Fruit fly (Drosophila melanogaster): Measurements from ENCODE around the gene nsl1.

nsl1 gene

DNA sequence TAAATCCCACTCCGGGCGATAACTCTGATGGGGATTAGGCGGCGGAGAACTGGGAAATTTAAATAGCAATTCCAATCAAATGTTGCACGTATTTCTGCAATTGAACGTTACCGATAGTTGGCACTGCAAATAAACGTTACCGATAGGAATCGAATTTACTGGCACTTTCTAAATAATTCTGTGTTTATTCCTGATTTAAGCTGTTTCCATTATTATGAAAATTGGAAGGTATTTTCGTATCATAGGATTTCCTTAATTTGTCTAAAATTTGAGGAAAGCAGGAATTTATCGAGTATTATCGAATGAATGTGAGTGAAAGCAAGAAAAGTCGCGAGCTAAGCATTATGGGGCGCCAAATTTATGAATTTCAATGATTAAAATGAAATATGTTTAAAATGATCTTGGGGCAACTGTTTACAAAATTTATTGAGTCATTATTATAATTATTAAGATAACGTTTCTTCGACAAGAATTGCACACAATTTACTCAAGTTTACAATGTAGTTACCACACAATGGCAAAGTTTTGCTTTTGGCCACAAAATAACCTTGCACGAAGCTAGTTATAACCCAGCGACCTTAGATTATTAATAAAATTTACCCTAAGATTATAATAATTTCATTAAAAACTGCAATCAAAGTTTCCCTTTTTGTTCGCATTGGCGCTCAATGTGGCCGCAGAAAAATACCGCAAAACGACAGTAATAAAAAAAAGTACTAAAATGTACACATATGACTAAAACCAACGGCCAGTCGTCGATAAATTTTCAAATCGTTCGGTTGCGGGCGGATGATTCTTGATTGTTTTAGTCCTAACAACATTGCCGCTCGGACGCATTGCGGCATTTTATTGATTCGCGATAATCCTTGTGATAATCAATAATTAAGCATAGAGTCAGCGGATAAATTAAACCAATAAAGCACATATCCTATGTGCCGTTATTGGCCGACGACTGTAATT is 10.2 kb downstream of the nsl1 start, which contains the start of gene alpha-Man-IIb (continued):
- no peak for TF ChIP-seq CG10959 (GFP tag; IDR thresholded peaks at IDR 0.05)
- TF ChIP-seq CG18764 (GFP tag; optimal IDR thresholded peaks at IDR 0.05): no peak
- no peak for TF ChIP-seq CG43689 (GFP tag; IDR thresholded peaks at IDR 0.05)
- TF ChIP-seq cas (GFP tag; IDR thresholded peaks at IDR 0.05): no peak
- peak; percentile 25 for TF ChIP-seq CG17385 (GFP tag; optimal IDR thresholded peaks at IDR 0.05)
- peak; percentile 5 for TF ChIP-seq CG10209 (GFP tag; optimal IDR thresholded peaks at IDR 0.05)
- TF ChIP-seq fru (optimal IDR thresholded peaks at IDR 0.05): no peak
- TF ChIP-seq Dfd (GFP tag; optimal IDR thresholded peaks at IDR 0.05): no peak
- no peak for TF ChIP-seq sim (GFP tag; IDR thresholded peaks at IDR 0.05)
- TF ChIP-seq CG10462 (GFP tag; optimal IDR thresholded peaks at IDR 0.05): no peak
- TF ChIP-seq CG8089 (GFP tag; optimal IDR thresholded peaks at IDR 0.05): no peak
- TF ChIP-seq CG2678 (tag; optimal IDR thresholded peaks at IDR 0.05): no peak
- TF ChIP-seq CG8290 (GFP tag; optimal IDR thresholded peaks at IDR 0.05): no peak
- no peak for TF ChIP-seq CG8290 (tag; optimal IDR thresholded peaks at IDR 0.05)
- no peak for TF ChIP-seq repo (GFP tag; optimal IDR thresholded peaks at IDR 0.05)
- TF ChIP-seq H2.0 (GFP tag; IDR thresholded peaks at IDR 0.05): no peak
- peak; percentile 40 for TF ChIP-seq Max (GFP tag; optimal IDR thresholded peaks at IDR 0.05)
- no peak for TF ChIP-seq CG3847 (GFP tag; IDR thresholded peaks at IDR 0.05)
- no peak for TF ChIP-seq CG10274 (GFP tag; optimal IDR thresholded peaks at IDR 0.05)
- peak; percentile 56 for TF ChIP-seq CG8924 (tag; optimal IDR thresholded peaks at IDR 0.05)
- peak; percentile 60 for TF ChIP-seq Deaf1 (tag; optimal IDR thresholded peaks at IDR 0.05)
- TF ChIP-seq Dbx (GFP tag; IDR thresholded peaks at IDR 0.05): peak; percentile 46; the same call in 1 of the 3 replicates
- no peak for TF ChIP-seq Kr (GFP tag; optimal IDR thresholded peaks at IDR 0.05)
- TF ChIP-seq D (optimal IDR thresholded peaks at IDR 0.05): no peak
- no peak for TF ChIP-seq D (GFP tag; optimal IDR thresholded peaks at IDR 0.05)
- no peak for TF ChIP-seq odd (GFP tag; optimal IDR thresholded peaks at IDR 0.05)
- TF ChIP-seq HmgZ (tag; optimal IDR thresholded peaks at IDR 0.05): peak; percentile 65
- no peak for TF ChIP-seq sisA (GFP tag; IDR thresholded peaks at IDR 0.05)
- TF ChIP-seq ci (GFP tag; IDR thresholded peaks at IDR 0.05): no peak; the same call in 1 of the 3 replicates
- no peak for TF ChIP-seq CG31224 (GFP tag; IDR thresholded peaks at IDR 0.05)
- peak; percentile 74; the same call in 2 of the 3 replicates for TF ChIP-seq CG2199 (GFP tag; IDR thresholded peaks at IDR 0.05)
- no peak for TF ChIP-seq ro (GFP tag; IDR thresholded peaks at IDR 0.05)
- no peak for TF ChIP-seq CG7839 (tag; optimal IDR thresholded peaks at IDR 0.05)
- TF ChIP-seq Atf3 (GFP tag; optimal IDR thresholded peaks at IDR 0.05): no peak
- TF ChIP-seq amos (GFP tag; IDR thresholded peaks at IDR 0.05; ENCODE audit: partially characterized antibody): peak; percentile 71
- no peak for TF ChIP-seq jigr1 (GFP tag; IDR thresholded peaks at IDR 0.05)
- peak; percentile 9 for TF ChIP-seq mirr (GFP tag; optimal IDR thresholded peaks at IDR 0.05)
- no peak for TF ChIP-seq usp (GFP tag; optimal IDR thresholded peaks at IDR 0.05)
- TF ChIP-seq CG6254 (GFP tag; optimal IDR thresholded peaks at IDR 0.05): no peak
- TF ChIP-seq Rx (GFP tag; IDR thresholded peaks at IDR 0.05): no peak
- TF ChIP-seq CG12299 (tag; optimal IDR thresholded peaks at IDR 0.05): peak; percentile 52
- no peak for TF ChIP-seq CG18011 (GFP tag; optimal IDR thresholded peaks at IDR 0.05)
- TF ChIP-seq grau (tag; optimal IDR thresholded peaks at IDR 0.05): peak; percentile 21
- TF ChIP-seq CG4424 (GFP tag; optimal IDR thresholded peaks at IDR 0.05): no peak
- no peak for TF ChIP-seq CG14667 (GFP tag; IDR thresholded peaks at IDR 0.05)
- no peak for TF ChIP-seq CG9932 (GFP tag; IDR thresholded peaks at IDR 0.05)
- TF ChIP-seq CHES-1-like (GFP tag; optimal IDR thresholded peaks at IDR 0.05): peak; percentile 19
- TF ChIP-seq seq (GFP tag; IDR thresholded peaks at IDR 0.05): no peak
- no peak for TF ChIP-seq MTF-1 (GFP tag; optimal IDR thresholded peaks at IDR 0.05; ENCODE audit: borderline replicate concordance)
- no peak for TF ChIP-seq CG12071 (GFP tag; optimal IDR thresholded peaks at IDR 0.05)
- no peak for TF ChIP-seq CG5245 (GFP tag; optimal IDR thresholded peaks at IDR 0.05)
